Fruit fly (Drosophila melanogaster): ENCODE data around the gene Ttc1.

Ttc1 gene

dm6 chr3R:16447448-16448045, 4.7 kb upstream of the Ttc1 start:
- TF ChIP-seq CG10348 (GFP tag; IDR thresholded peaks at IDR 0.05), result no peak
- TF ChIP-seq CG17806 (tag; optimal IDR thresholded peaks at IDR 0.05), result no peak
- TF ChIP-seq CG12605 (GFP tag; IDR thresholded peaks at IDR 0.05), result no peak
- TF ChIP-seq Ets98B (GFP tag; IDR thresholded peaks at IDR 0.05), result no peak
- TF ChIP-seq CG14655 (GFP tag; optimal IDR thresholded peaks at IDR 0.05), result no peak
- no peak for TF ChIP-seq Pif1B (GFP tag; optimal IDR thresholded peaks at IDR 0.05)
- TF ChIP-seq CG9948 (tag; optimal IDR thresholded peaks at IDR 0.05), result no peak
- TF ChIP-seq CG32121 (GFP tag; IDR thresholded peaks at IDR 0.05), result no peak

- no peak for TF ChIP-seq CG17806 (tag; optimal IDR thresholded peaks at IDR 0.05)
- no peak for TF ChIP-seq gl (tag; optimal IDR thresholded peaks at IDR 0.05)
- no peak for TF ChIP-seq CG34367 (tag; optimal IDR thresholded peaks at IDR 0.05)
- no peak for TF ChIP-seq Pif1B (GFP tag; optimal IDR thresholded peaks at IDR 0.05)
- no peak for TF ChIP-seq Ets98B (GFP tag; IDR thresholded peaks at IDR 0.05)
- TF ChIP-seq CG4496 (GFP tag; IDR thresholded peaks at IDR 0.05), result no peak
- no peak for TF ChIP-seq Pif1A (GFP tag; optimal IDR thresholded peaks at IDR 0.05)
- TF ChIP-seq CG13204 (GFP tag; optimal IDR thresholded peaks at IDR 0.05), result no peak
- TF ChIP-seq fd96Ca (GFP tag; IDR thresholded peaks at IDR 0.05), result no peak
- TF ChIP-seq CG12605 (GFP tag; IDR thresholded peaks at IDR 0.05), result no peak
- no peak for TF ChIP-seq EcR (GFP tag; optimal IDR thresholded peaks at IDR 0.05)
- TF ChIP-seq CG9948 (tag; optimal IDR thresholded peaks at IDR 0.05), result no peak
Observed at dm6 chr3R:16446836-16447235, 4.0 kb upstream of the Ttc1 start.

dm6 chr3R:16441367-16441923, 1.4 kb downstream of the Ttc1 start, which contains the start of gene ema:
Gene ema, minus strand, starts transcription at chr3R:16441661.
- TF ChIP-seq CG8159 (tag; optimal IDR thresholded peaks at IDR 0.05) (no peak), fd96Ca (GFP tag; IDR thresholded peaks at IDR 0.05) (no peak), CG4496 (GFP tag; IDR thresholded peaks at IDR 0.05) (no peak), Pif1B (GFP tag; optimal IDR thresholded peaks at IDR 0.05) (no peak), gl (tag; optimal IDR thresholded peaks at IDR 0.05) (no peak), Snoo (tag; optimal IDR thresholded peaks at IDR 0.05) (no peak), CG17806 (tag; optimal IDR thresholded peaks at IDR 0.05) (no peak), CG13204 (GFP tag; optimal IDR thresholded peaks at IDR 0.05) (no peak), CG32121 (GFP tag; IDR thresholded peaks at IDR 0.05) (0 out of 2 replicates have a peak, but pooled peaks have one; percentile 18), CG34367 (tag; optimal IDR thresholded peaks at IDR 0.05) (no peak), rn (GFP tag; IDR thresholded peaks at IDR 0.05) (no peak), Ets98B (GFP tag; IDR thresholded peaks at IDR 0.05) (peak; percentile 36; the same call in 1 of the 2 replicates), CG9948 (tag; optimal IDR thresholded peaks at IDR 0.05) (no peak)

dm6 chr3R:16436374-16437037, 6.3 kb downstream of the Ttc1 start, which contains the start of gene mRpS33:
Gene mRpS33, minus strand, starts transcription at chr3R:16436597.
- TF ChIP-seq CG12605 (GFP tag; IDR thresholded peaks at IDR 0.05), result no peak
- no peak for TF ChIP-seq CG34367 (tag; optimal IDR thresholded peaks at IDR 0.05)
- no peak for TF ChIP-seq Pif1B (GFP tag; optimal IDR thresholded peaks at IDR 0.05)
- TF ChIP-seq CG10348 (GFP tag; IDR thresholded peaks at IDR 0.05), result no peak
- no peak for TF ChIP-seq CG8159 (tag; optimal IDR thresholded peaks at IDR 0.05)
- TF ChIP-seq Ets98B (GFP tag; IDR thresholded peaks at IDR 0.05), result no peak
- no peak for TF ChIP-seq CG17806 (tag; optimal IDR thresholded peaks at IDR 0.05)
- TF ChIP-seq CG13204 (GFP tag; optimal IDR thresholded peaks at IDR 0.05), result no peak
- TF ChIP-seq CG9948 (tag; optimal IDR thresholded peaks at IDR 0.05), result no peak
- TF ChIP-seq Pif1A (GFP tag; optimal IDR thresholded peaks at IDR 0.05), result no peak
- no peak for TF ChIP-seq EcR (GFP tag; optimal IDR thresholded peaks at IDR 0.05)
- no peak for TF ChIP-seq CG8301 (tag; optimal IDR thresholded peaks at IDR 0.05)

dm6 chr3R:16434599-16434998, 8.2 kb downstream of the Ttc1 start, which contains the start of gene CG14881:
Gene CG14881, plus strand, starts transcription at chr3R:16434899.
- TF ChIP-seq CG17806 (tag; optimal IDR thresholded peaks at IDR 0.05), result no peak
- TF ChIP-seq CG14655 (GFP tag; optimal IDR thresholded peaks at IDR 0.05), result no peak
- no peak for TF ChIP-seq CG8301 (tag; optimal IDR thresholded peaks at IDR 0.05)
- TF ChIP-seq CG13204 (GFP tag; optimal IDR thresholded peaks at IDR 0.05), result no peak
- no peak for TF ChIP-seq D1 (tag; optimal IDR thresholded peaks at IDR 0.05)
- no peak for TF ChIP-seq EcR (GFP tag; optimal IDR thresholded peaks at IDR 0.05)
- TF ChIP-seq CG15710 (tag; optimal IDR thresholded peaks at IDR 0.05), result no peak
- no peak for TF ChIP-seq CG4496 (GFP tag; IDR thresholded peaks at IDR 0.05)
- no peak for TF ChIP-seq gl (tag; optimal IDR thresholded peaks at IDR 0.05)
- TF ChIP-seq fd96Ca (GFP tag; IDR thresholded peaks at IDR 0.05), result no peak
- no peak for TF ChIP-seq Snoo (tag; optimal IDR thresholded peaks at IDR 0.05)

- TF ChIP-seq CG8159 (tag; optimal IDR thresholded peaks at IDR 0.05) (no peak), CG14655 (GFP tag; optimal IDR thresholded peaks at IDR 0.05) (no peak), Pif1A (GFP tag; optimal IDR thresholded peaks at IDR 0.05) (no peak), CG34367 (tag; optimal IDR thresholded peaks at IDR 0.05) (peak; percentile 40), CG13204 (GFP tag; optimal IDR thresholded peaks at IDR 0.05) (no peak), D1 (tag; optimal IDR thresholded peaks at IDR 0.05) (no peak), CG4496 (GFP tag; IDR thresholded peaks at IDR 0.05) (no peak), CG12605 (GFP tag; IDR thresholded peaks at IDR 0.05) (peak; percentile 37; the same call in 1 of the 2 replicates), CG8301 (tag; optimal IDR thresholded peaks at IDR 0.05) (peak; percentile 66), CG32121 (GFP tag; IDR thresholded peaks at IDR 0.05) (peak; percentile 56), EcR (GFP tag; optimal IDR thresholded peaks at IDR 0.05) (no peak), Pif1B (GFP tag; optimal IDR thresholded peaks at IDR 0.05) (no peak), CG10348 (GFP tag; IDR thresholded peaks at IDR 0.05) (no peak), CG15710 (tag; optimal IDR thresholded peaks at IDR 0.05) (peak; percentile 68), gl (tag; optimal IDR thresholded peaks at IDR 0.05) (no peak), Ets98B (GFP tag; IDR thresholded peaks at IDR 0.05) (no peak; the same call in 1 of the 2 replicates), fd96Ca (GFP tag; IDR thresholded peaks at IDR 0.05) (no peak), Snoo (tag; optimal IDR thresholded peaks at IDR 0.05) (peak; percentile 35), CG9948 (tag; optimal IDR thresholded peaks at IDR 0.05) (peak; percentile 57), CG17806 (tag; optimal IDR thresholded peaks at IDR 0.05) (peak; percentile 62)
Observed at dm6 chr3R:16432665-16433065, 10.1 kb downstream of the Ttc1 start, which contains the start of gene Fntb. Gene Fntb, plus strand, starts transcription at chr3R:16432998.

All from whole organism, pupa.